Worm (Caenorhabditis elegans) whole organism, early embryonic: Measurements from ENCODE around the gene srbc-30.

Experiments
- B0310.2 ChIP-seq: sonication (generic microtip); optimal IDR thresholded peaks from 2 replicates; lab custom pipeline; 2016; ENCODE audit warnings: mild to moderate bottlenecking, missing genetic modification characterization, missing compliant biosample characterization
- ama-1 ChIP-seq: fragments of 150-350 bp; optimal IDR thresholded peaks from 2 replicates; lab custom pipeline; 2014
- ceh-13 ChIP-seq: fragments of 200-800 bp; sonication (Bioruptor generic); optimal IDR thresholded peaks from 2 replicates; lab custom pipeline; 2018; ENCODE audit warnings: mild to moderate bottlenecking, missing genetic modification characterization, missing compliant biosample characterization
- ceh-36 ChIP-seq: sonication (generic microtip); optimal IDR thresholded peaks from 2 replicates; lab custom pipeline; 2016; ENCODE audit warnings: missing genetic modification characterization, inconsistent platforms, missing compliant biosample characterization
- ets-7 ChIP-seq: sonication (generic microtip); optimal IDR thresholded peaks from 2 replicates; lab custom pipeline; 2016; ENCODE audit warnings: missing genotype, missing genetic modification characterization, missing compliant biosample characterization
- flt-1 ChIP-seq: fragments of 200-800 bp; sonication (Bioruptor generic); IDR thresholded peaks from 2 replicates; pipeline ENCODE4 v1.3.6; 2022; ENCODE audit warnings: missing genetic modification characterization, missing compliant biosample characterization
- hmbx-1 ChIP-seq: sonication (generic microtip); optimal IDR thresholded peaks from 2 replicates; lab custom pipeline; 2016; ENCODE audit warnings: mild to moderate bottlenecking, missing genetic modification characterization, missing compliant biosample characterization
- hmg-4 ChIP-seq: fragments of 200-800 bp; sonication (Bioruptor generic); optimal IDR thresholded peaks from 2 replicates; lab custom pipeline; 2018; ENCODE audit warnings: mild to moderate bottlenecking, missing genetic modification characterization, missing compliant biosample characterization
- pes-1 ChIP-seq: fragments of 200-800 bp; sonication (Bioruptor generic); IDR thresholded peaks from 2 replicates; pipeline ENCODE4 v1.3.6; 2022; ENCODE audit warnings: missing genetic modification reagents, missing genetic modification characterization, missing compliant biosample characterization
- scrt-1 ChIP-seq: fragments of 200-800 bp; sonication (Bioruptor generic); IDR thresholded peaks from 2 replicates; pipeline ENCODE4 v1.3.6; 2022; ENCODE audit warnings: missing genetic modification characterization, missing compliant biosample characterization
- sea-1 ChIP-seq: fragments of 200-800 bp; sonication (Bioruptor generic); conservative IDR thresholded peaks from 2 replicates; pipeline ENCODE4 v1.3.6; 2022; ENCODE audit warnings: missing genetic modification characterization, missing compliant biosample characterization
- tbx-37 ChIP-seq: fragments of 200-800 bp; sonication (Bioruptor generic); conservative IDR thresholded peaks from 2 replicates; pipeline ENCODE4 v1.3.6; 2022; ENCODE audit warnings: missing genetic modification reagents, missing genetic modification characterization, missing compliant biosample characterization
- tra-4 ChIP-seq: sonication (generic microtip); optimal IDR thresholded peaks from 2 replicates; lab custom pipeline; 2017; ENCODE audit warnings: missing genetic modification characterization, missing compliant biosample characterization

DNA sequence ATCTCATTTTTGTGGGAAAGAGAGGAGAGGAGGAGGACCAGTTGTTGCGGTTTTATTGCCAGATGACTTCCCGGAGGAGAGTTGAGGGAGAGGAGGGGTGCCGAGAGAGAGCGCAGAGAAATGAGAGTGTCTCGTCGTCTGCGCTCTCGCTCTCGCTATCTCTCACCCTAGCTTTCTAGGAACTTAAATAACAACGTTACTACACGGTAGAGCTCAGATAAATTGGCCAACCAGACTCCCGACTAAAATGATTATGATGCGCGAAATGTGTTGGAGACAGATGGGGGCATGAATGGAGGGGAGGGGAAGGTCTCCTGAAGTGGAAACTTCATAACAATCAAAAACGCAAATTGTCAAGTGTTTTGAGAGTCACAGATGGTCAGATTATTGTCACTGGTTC, 25.6 kb downstream of the srbc-30 start:
- TF ChIP-seq tbx-37 (GFP tag; lab: Robert Waterston, UW) (no peak), sea-1 (GFP tag; lab: Robert Waterston, UW) (no peak), scrt-1 (GFP tag; lab: Robert Waterston, UW) (no peak), ama-1 (lab: Kevin White, UChicago) (no peak), tra-4 (tag; lab: Kevin White, UChicago) (no peak), ets-7 (tag; lab: Kevin White, UChicago) (no peak), flt-1 (GFP tag; lab: Robert Waterston, UW) (no peak), hmg-4 (no peak), ceh-13 (no peak), hmbx-1 (tag; lab: Kevin White, UChicago) (no peak), B0310.2 (tag; lab: Kevin White, UChicago) (no peak), pes-1 (no peak), ceh-36 (tag; lab: Kevin White, UChicago) (no peak)
